Fruit fly (Drosophila melanogaster) Kc167 (cell line): Measurements from ENCODE around the gene ihog.

Experiments used
- Myc ChIP-seq: fragments of >200 bp; optimal IDR thresholded peaks from 2 replicates; lab custom pipeline; 2017; ENCODE audit warnings: missing external identifiers
- Sin3A ChIP-seq: fragments of >200 bp; optimal IDR thresholded peaks from 2 replicates; lab custom pipeline; 2018; ENCODE audit warnings: missing external identifiers
- h ChIP-seq: fragments of >200 bp; optimal IDR thresholded peaks from 3 replicates; lab custom pipeline; 2018; ENCODE audit warnings: missing external identifiers
- insv ChIP-seq: fragments of >200 bp; optimal IDR thresholded peaks from 3 replicates; lab custom pipeline; 2018; ENCODE audit warnings: missing external identifiers
- psq ChIP-seq: fragments of >200 bp; optimal IDR thresholded peaks from 2 replicates; lab custom pipeline; 2017; ENCODE audit warnings: missing external identifiers
- ttk ChIP-seq: sonication (Bioruptor generic); optimal IDR thresholded peaks from 2 replicates; lab custom pipeline; 2017; ENCODE audit warnings: missing external identifiers

The ihog gene

dm6 chr2L:6918517-6919202 is 29.9 kb downstream of the ihog start, which contains the start of gene nop5:
Gene nop5 (minus strand): TSS chr2L:6918743.
- TF ChIP-seq Sin3A (lab: Kevin White, UChicago), result no peak
- no peak for TF ChIP-seq h (lab: Kevin White, UChicago)
- TF ChIP-seq ttk (lab: Kevin White, UChicago), result no peak

- TF ChIP-seq ttk (lab: Kevin White, UChicago) (no peak), h (lab: Kevin White, UChicago) (no peak), psq (lab: Kevin White, UChicago) (no peak), insv (lab: Kevin White, UChicago) (no peak), Sin3A (lab: Kevin White, UChicago) (no peak), Myc (no peak)
Observed at dm6 chr2L:6916345-6916744, 32.3 kb downstream of the ihog start, which contains the start of gene CG32829. Gene CG32829 (minus strand): TSS chr2L:6916445.

dm6 chr2L:6913964-6914363 is 34.6 kb downstream of the ihog start, which contains the start of gene Wee1:
Gene Wee1 (minus strand): TSS chr2L:6914138.
- no peak for TF ChIP-seq Sin3A (lab: Kevin White, UChicago)
- TF ChIP-seq Myc, result no peak
- TF ChIP-seq ttk (lab: Kevin White, UChicago), result no peak
- TF ChIP-seq insv (lab: Kevin White, UChicago), result no peak
- no peak for TF ChIP-seq h (lab: Kevin White, UChicago)
- TF ChIP-seq psq (lab: Kevin White, UChicago), result no peak

- TF ChIP-seq Sin3A (lab: Kevin White, UChicago) (no peak), h (lab: Kevin White, UChicago) (no peak), ttk (lab: Kevin White, UChicago) (no peak), psq (lab: Kevin White, UChicago) (no peak), insv (lab: Kevin White, UChicago) (no peak), Myc (no peak)
Observed at dm6 chr2L:6907761-6908160, 40.8 kb downstream of the ihog start, which contains the start of the genes Polr1F and Rat1. Gene Polr1F (minus strand): TSS chr2L:6907844. Gene Rat1 (plus strand): TSS chr2L:6908083.
